Fruit fly (Drosophila melanogaster) whole organism, wandering third instar larva: ENCODE measurements around the gene Smg5.
A peak's percentile ranks its signal among the peaks of the same experiment; 100 is the strongest.

Experiments used
- Abd-B ChIP-seq: fragments of >200 bp; optimal IDR thresholded peaks from 2 replicates; lab custom pipeline; 2017; ENCODE audit warnings: missing biosample characterization, missing genetic modification characterization
- CG32264 ChIP-seq: fragments of 200-800 bp; sonication (Bioruptor generic); optimal IDR thresholded peaks from 2 replicates; lab custom pipeline; 2016; ENCODE audit warnings: missing biosample characterization, missing genetic modification characterization
- CG9705 ChIP-seq: fragments of 200-800 bp; sonication (Bioruptor generic); optimal IDR thresholded peaks from 2 replicates; lab custom pipeline; 2018; ENCODE audit warnings: missing biosample characterization, mild to moderate bottlenecking, missing genetic modification characterization
- CrebA ChIP-seq: fragments of 200-800 bp; sonication (Bioruptor generic); optimal IDR thresholded peaks from 2 replicates; lab custom pipeline; 2016; ENCODE audit warnings: missing biosample characterization, mild to moderate bottlenecking, missing genetic modification characterization, borderline replicate concordance
- Dfd ChIP-seq: fragments of >200 bp; optimal IDR thresholded peaks from 2 replicates; lab custom pipeline; 2017; ENCODE audit warnings: missing biosample characterization, missing genetic modification characterization
- Dif ChIP-seq: fragments of 200-275, 200-300 bp; sonication (Bioruptor generic); optimal IDR thresholded peaks from 2 replicates; lab custom pipeline; 2018; ENCODE audit warnings: missing biosample characterization, missing genetic modification characterization; ENCODE audit not compliant: partially characterized antibody
- GATAd ChIP-seq: sonication (Bioruptor generic); optimal IDR thresholded peaks from 2 replicates; lab custom pipeline; 2016; ENCODE audit warnings: missing biosample characterization, missing genetic modification characterization
- HLH106 ChIP-seq: fragments of 200-800 bp; optimal IDR thresholded peaks from 3 replicates; lab custom pipeline; 2019; ENCODE audit warnings: missing biosample characterization, mild to moderate bottlenecking, missing genetic modification characterization, moderate library complexity
- Hnf4 ChIP-seq: fragments of 200-800 bp; sonication (Bioruptor generic); optimal IDR thresholded peaks from 2 replicates; lab custom pipeline; 2016; ENCODE audit warnings: missing biosample characterization, mild to moderate bottlenecking, missing genetic modification characterization
- Hr83 ChIP-seq: fragments of 200-300 bp; sonication (Bioruptor generic); optimal IDR thresholded peaks from 2 replicates; lab custom pipeline; 2016; ENCODE audit warnings: missing biosample characterization, mild to moderate bottlenecking, missing genetic modification characterization, moderate library complexity; ENCODE audit not compliant: poor library complexity, severe bottlenecking
- Jra ChIP-seq: sonication (Bioruptor generic); optimal IDR thresholded peaks from 2 replicates; lab custom pipeline; 2016; ENCODE audit warnings: missing biosample characterization, missing genetic modification characterization
- Myc ChIP-seq: fragments of >200 bp; optimal IDR thresholded peaks from 2 replicates; lab custom pipeline; 2017
- N ChIP-seq: fragments of >200 bp; optimal IDR thresholded peaks from 2 replicates; lab custom pipeline; 2018; ENCODE audit warnings: missing biosample characterization, missing external identifiers, missing genetic modification characterization
- OdsH ChIP-seq: fragments of 200-800 bp; sonication (Bioruptor generic); optimal IDR thresholded peaks from 2 replicates; lab custom pipeline; 2016; ENCODE audit warnings: missing biosample characterization, mild to moderate bottlenecking, missing genetic modification characterization
- Rel ChIP-seq, 2 experiments: fragments of 200-800 bp; sonication (Bioruptor generic) in 1 of 2; optimal IDR thresholded peaks; 2 replicates in 1 of 2; 3 replicates in 1 of 2; lab custom pipeline; 2016 to 2019; ENCODE audit warnings: mild to moderate bottlenecking in 2 of 2, missing biosample characterization in 2 of 2, missing genetic modification characterization in 2 of 2, moderate library complexity in 1 of 2
- Sp1 ChIP-seq: fragments of 200-800 bp; sonication (Bioruptor generic); optimal IDR thresholded peaks from 3 replicates; lab custom pipeline; 2019; ENCODE audit warnings: missing biosample characterization, mild to moderate bottlenecking, missing genetic modification characterization, moderate library complexity
- Vsx2 ChIP-seq: fragments of 200-300, 225-300 bp; sonication (Bioruptor generic); optimal IDR thresholded peaks from 2 replicates; lab custom pipeline; 2018; ENCODE audit warnings: missing biosample characterization, missing genetic modification characterization; ENCODE audit not compliant: partially characterized antibody
- br ChIP-seq: fragments of 200-800 bp; sonication (Bioruptor generic); optimal IDR thresholded peaks from 2 replicates; lab custom pipeline; 2016; ENCODE audit warnings: missing biosample characterization, missing genetic modification characterization
- dl ChIP-seq, 2 experiments: fragments of 175-275, 200-275 bp in 1 of 2; fragments of 200-275 bp in 1 of 2; sonication (Bioruptor generic); optimal IDR thresholded peaks; lab custom pipeline; 2018; ENCODE audit warnings: mild to moderate bottlenecking in 2 of 2, missing biosample characterization in 2 of 2, missing genetic modification characterization in 2 of 2, moderate library complexity in 2 of 2; ENCODE audit not compliant: partially characterized antibody in 2 of 2, insufficient read depth in 1 of 2
- dmrt93B ChIP-seq: fragments of 200-800 bp; sonication (Bioruptor generic); optimal IDR thresholded peaks from 2 replicates; lab custom pipeline; 2018; ENCODE audit warnings: missing biosample characterization, mild to moderate bottlenecking, missing genetic modification characterization
- dsf ChIP-seq: sonication (Bioruptor generic); optimal IDR thresholded peaks from 2 replicates; lab custom pipeline; 2016; ENCODE audit warnings: missing biosample characterization, missing genetic modification characterization, borderline replicate concordance
- ey ChIP-seq: fragments of 200-800 bp; sonication (Bioruptor generic); optimal IDR thresholded peaks from 2 replicates; lab custom pipeline; 2016; ENCODE audit warnings: missing biosample characterization, missing genetic modification characterization
- foxo ChIP-seq, 2 experiments: fragments of 200-800 bp; sonication (Bioruptor generic); optimal IDR thresholded peaks; 2 replicates in 1 of 2; 3 replicates in 1 of 2; lab custom pipeline; 2016 to 2017; ENCODE audit warnings: missing biosample characterization in 2 of 2, missing genetic modification characterization in 2 of 2
- fru ChIP-seq: fragments of 200-800 bp; sonication (Bioruptor generic); optimal IDR thresholded peaks from 3 replicates; lab custom pipeline; 2016; ENCODE audit warnings: missing biosample characterization, mild to moderate bottlenecking, missing genetic modification characterization
- h ChIP-seq: fragments of 200-800 bp; sonication (Bioruptor generic); optimal IDR thresholded peaks from 3 replicates; lab custom pipeline; 2016; ENCODE audit warnings: missing biosample characterization, mild to moderate bottlenecking, missing genetic modification characterization
- lola ChIP-seq: fragments of >200 bp; optimal IDR thresholded peaks from 2 replicates; lab custom pipeline; 2017; ENCODE audit warnings: missing biosample characterization, missing genetic modification characterization
- psq ChIP-seq: fragments of 200-800 bp; sonication (Bioruptor generic); optimal IDR thresholded peaks from 3 replicates; lab custom pipeline; 2017; ENCODE audit warnings: missing biosample characterization, mild to moderate bottlenecking, missing genetic modification characterization, moderate library complexity
- rgr ChIP-seq: fragments of 200-800 bp; sonication (Bioruptor generic); optimal IDR thresholded peaks from 3 replicates; lab custom pipeline; 2016; ENCODE audit warnings: missing biosample characterization, mild to moderate bottlenecking, missing genetic modification characterization
- sage ChIP-seq: fragments of 200-800 bp; sonication (Bioruptor generic); optimal IDR thresholded peaks from 2 replicates; lab custom pipeline; 2016; ENCODE audit warnings: missing biosample characterization, mild to moderate bottlenecking, missing genetic modification characterization
- tai ChIP-seq: sonication (Bioruptor generic); optimal IDR thresholded peaks from 2 replicates; lab custom pipeline; 2016; ENCODE audit warnings: missing biosample characterization, missing genetic modification characterization
- usp ChIP-seq: fragments of >200 bp; optimal IDR thresholded peaks from 2 replicates; lab custom pipeline; 2017; ENCODE audit warnings: missing biosample characterization, missing genetic modification characterization

The Smg5 gene

dm6 chr2L:13900111-13900930 lies 4.1 kb downstream of the Smg5 start:
- TF ChIP-seq h (GFP tag; lab: Kevin White, UChicago), result peak; percentile 4
- TF ChIP-seq usp, result no peak
- TF ChIP-seq fru, result peak; percentile 50
- no peak for TF ChIP-seq Rel (GFP tag; optimal IDR thresholded peaks at IDR 0.05; lab: Kevin White, UChicago)
- peak; percentile 99 for TF ChIP-seq Rel (tag; optimal IDR thresholded peaks at IDR 0.05; lab: Kevin White, UChicago)
- TF ChIP-seq rgr (GFP tag; lab: Kevin White, UChicago), result no peak

dm6 chr2L:13893439-13893838 lies 11.0 kb downstream of the Smg5 start:
- TF ChIP-seq fru (peak; percentile 24), foxo (GFP tag; optimal IDR thresholded peaks at IDR 0.05; lab: Kevin White, UChicago) (peak in 1 of 2 experiments; percentile 49), Jra (no peak), tai (no peak), OdsH (GFP tag; lab: Kevin White, UChicago) (peak; percentile 28), br (GFP tag; lab: Kevin White, UChicago) (no peak), lola (GFP tag; lab: Kevin White, UChicago) (no peak), HLH106 (tag; lab: Kevin White, UChicago) (peak; percentile 55), sage (GFP tag; lab: Kevin White, UChicago) (no peak), dmrt93B (GFP tag; lab: Kevin White, UChicago) (no peak), h (GFP tag; lab: Kevin White, UChicago) (peak; percentile 31), ey (peak; percentile 32), Sp1 (GFP tag; lab: Kevin White, UChicago) (peak; percentile 44), psq (GFP tag; lab: Kevin White, UChicago) (peak; percentile 25)
- TF ChIP-seq, all 38 proteins: peak for 8

dm6 chr2L:13892826-13893225 lies 11.6 kb downstream of the Smg5 start:
- TF ChIP-seq Sp1 (GFP tag; lab: Kevin White, UChicago), result no peak
- TF ChIP-seq Myc (lab: Kevin White, UChicago), result peak; percentile 66
- TF ChIP-seq rgr (GFP tag; lab: Kevin White, UChicago), result no peak

- TF ChIP-seq foxo (GFP tag; optimal IDR thresholded peaks at IDR 0.05; lab: Kevin White, UChicago) (no peak), dsf (GFP tag; lab: Kevin White, UChicago) (no peak), h (GFP tag; lab: Kevin White, UChicago) (no peak), GATAd (no peak), CG32264 (GFP tag; lab: Kevin White, UChicago) (no peak), Hnf4 (GFP tag; lab: Kevin White, UChicago) (no peak), CrebA (no peak), psq (GFP tag; lab: Kevin White, UChicago) (no peak), N (GFP tag; lab: Kevin White, UChicago) (no peak), fru (no peak), dmrt93B (GFP tag; lab: Kevin White, UChicago) (no peak), Dfd (no peak), Dif (GFP tag; lab: Kevin White, UChicago) (no peak)
These were observed 14.5 kb downstream of the Smg5 start for dm6 chr2L:13889934-13890333.

- TF ChIP-seq psq (GFP tag; lab: Kevin White, UChicago) (no peak), fru (peak; percentile 22), Hr83 (GFP tag; lab: Kevin White, UChicago) (no peak), foxo (GFP tag; optimal IDR thresholded peaks at IDR 0.05; lab: Kevin White, UChicago) (no peak), Sp1 (GFP tag; lab: Kevin White, UChicago) (peak; percentile 4), Myc (lab: Kevin White, UChicago) (no peak), Vsx2 (GFP tag; lab: Kevin White, UChicago) (no peak), br (GFP tag; lab: Kevin White, UChicago) (peak; percentile 16), GATAd (no peak), dl (GFP tag; optimal IDR thresholded peaks at IDR 0.05; lab: Kevin White, UChicago; ENCODE audit: insufficient read depth in 1 of 2, partially characterized antibody in 2 of 2) (no peak), Abd-B (GFP tag; lab: Kevin White, UChicago) (no peak), lola (GFP tag; lab: Kevin White, UChicago) (no peak), CrebA (no peak), Rel (GFP tag; optimal IDR thresholded peaks at IDR 0.05; lab: Kevin White, UChicago) (no peak), Rel (tag; optimal IDR thresholded peaks at IDR 0.05; lab: Kevin White, UChicago) (peak; percentile 2), rgr (GFP tag; lab: Kevin White, UChicago) (no peak), Hnf4 (GFP tag; lab: Kevin White, UChicago) (no peak), Jra (no peak), CG9705 (no peak)
These were observed 18.0 kb downstream of the Smg5 start for dm6 chr2L:13886326-13887073.
